Fruit fly (Drosophila melanogaster): ENCODE measurements around the gene Fum4.

- TF ChIP-seq CG32121 (GFP tag; IDR thresholded peaks at IDR 0.05) (no peak), CG13204 (GFP tag; optimal IDR thresholded peaks at IDR 0.05) (no peak), CG15710 (tag; optimal IDR thresholded peaks at IDR 0.05) (no peak), CG4496 (GFP tag; IDR thresholded peaks at IDR 0.05) (no peak), Pif1A (GFP tag; optimal IDR thresholded peaks at IDR 0.05) (no peak), EcR (GFP tag; optimal IDR thresholded peaks at IDR 0.05) (no peak), rn (GFP tag; IDR thresholded peaks at IDR 0.05) (no peak), CG9948 (tag; optimal IDR thresholded peaks at IDR 0.05) (no peak), CG12605 (GFP tag; IDR thresholded peaks at IDR 0.05) (no peak), gl (tag; optimal IDR thresholded peaks at IDR 0.05) (no peak), D1 (tag; optimal IDR thresholded peaks at IDR 0.05) (no peak)
Observed at dm6 chr2L:10205940-10206339, 14.6 kb upstream of the Fum4 start.

Measured in whole organism, pupa.